Worm (Caenorhabditis elegans) whole organism, L4 larva: Measurements from ENCODE around the gene atgp-1.

Source experiments
- D1046.2 ChIP-seq: fragments of 200-800 bp; sonication (Bioruptor generic); IDR thresholded peaks from 2 replicates; pipeline ENCODE4 v1.3.6; 2022; ENCODE audit warnings: missing genetic modification characterization, missing compliant biosample characterization
- F37D6.2 ChIP-seq: sonication (generic microtip); optimal IDR thresholded peaks from 2 replicates; lab custom pipeline; 2016; ENCODE audit warnings: mild to moderate bottlenecking, missing genetic modification characterization, missing compliant biosample characterization
- F44E2.7 ChIP-seq: fragments of 200-800 bp; sonication (Bioruptor generic); IDR thresholded peaks from 2 replicates; pipeline ENCODE4 v2.1.2; 2022; ENCODE audit warnings: missing genetic modification characterization, missing compliant biosample characterization
- Y48G9A.11 ChIP-seq: fragments of 200-800 bp; sonication (Bioruptor generic); IDR thresholded peaks from 2 replicates; pipeline ENCODE4 v1.3.6; 2022; ENCODE audit warnings: missing genetic modification reagents, missing genetic modification characterization, missing compliant biosample characterization
- Y5F2A.4 ChIP-seq: fragments of 200-800 bp; sonication (Bioruptor generic); optimal IDR thresholded peaks from 2 replicates; lab custom pipeline; 2018; ENCODE audit warnings: mild to moderate bottlenecking, missing genetic modification characterization, missing compliant biosample characterization
- Y75B8A.6 ChIP-seq: fragments of 200-800 bp; sonication (Bioruptor generic); IDR thresholded peaks from 2 replicates; pipeline ENCODE4 v1.3.6; 2022; ENCODE audit warnings: missing genetic modification reagents, missing genetic modification characterization, missing compliant biosample characterization
- ZK546.5 ChIP-seq, 2 experiments: sonication (generic microtip); optimal IDR thresholded peaks; 2 replicates each; lab custom pipeline; 2017; ENCODE audit warnings: missing biosample characterization in 2 of 2, missing genetic modification characterization in 2 of 2
- aha-1 ChIP-seq: fragments of 150-350 bp; peaks from one replicate; lab custom pipeline; 2014; ENCODE audit warnings: missing biosample characterization, missing genetic modification characterization
- aly-2 ChIP-seq: sonication (generic microtip); optimal IDR thresholded peaks from 2 replicates; lab custom pipeline; 2018; ENCODE audit warnings: missing biosample characterization, missing genetic modification characterization
- ama-1 ChIP-seq: fragments of 150-350 bp; optimal IDR thresholded peaks from 2 replicates; lab custom pipeline; 2014; ENCODE audit warnings: inconsistent platforms, mixed read lengths
- attf-4 ChIP-seq: sonication (generic microtip); optimal IDR thresholded peaks from 3 replicates; lab custom pipeline; 2017; ENCODE audit warnings: missing biosample characterization, missing genetic modification characterization
- ceh-28 ChIP-seq: fragments of 150-350 bp; optimal IDR thresholded peaks from 2 replicates; lab custom pipeline; 2014; ENCODE audit warnings: missing biosample characterization, missing genetic modification reagents, missing genetic modification characterization
- ceh-32 ChIP-seq: sonication (generic microtip); optimal IDR thresholded peaks from 2 replicates; lab custom pipeline; 2016; ENCODE audit warnings: mild to moderate bottlenecking, missing genetic modification characterization, missing compliant biosample characterization; ENCODE audit not compliant: poor library complexity
- ceh-62 ChIP-seq: sonication (generic microtip); optimal IDR thresholded peaks from 2 replicates; lab custom pipeline; 2017; ENCODE audit warnings: missing biosample characterization, missing genetic modification characterization
- cey-2 ChIP-seq: sonication (generic microtip); optimal IDR thresholded peaks from 3 replicates; lab custom pipeline; 2017; ENCODE audit warnings: missing genetic modification characterization, mild to moderate bottlenecking, missing compliant biosample characterization, antibody characterized with exemption, borderline replicate concordance; ENCODE audit not compliant: insufficient read depth
- daf-12 ChIP-seq: fragments of 150-350 bp; optimal IDR thresholded peaks from 2 replicates; lab custom pipeline; 2014; ENCODE audit warnings: missing biosample characterization, missing genetic modification reagents, missing genetic modification characterization
- daf-19 ChIP-seq: fragments of 200-800 bp; sonication (Bioruptor generic); conservative IDR thresholded peaks from 2 replicates; pipeline ENCODE4 v1.3.6; 2022; ENCODE audit warnings: missing genetic modification characterization, missing compliant biosample characterization
- daf-8 ChIP-seq: fragments of 200-800 bp; sonication (Bioruptor generic); IDR thresholded peaks from 2 replicates; pipeline ENCODE4 v1.3.6; 2022; ENCODE audit warnings: missing genetic modification characterization, missing compliant biosample characterization
- dmd-8 ChIP-seq: fragments of 200-800 bp; sonication (Bioruptor generic); IDR thresholded peaks from 2 replicates; pipeline ENCODE4 v1.3.6; 2022; ENCODE audit warnings: missing genetic modification characterization, missing compliant biosample characterization
- dmd-9 ChIP-seq: fragments of 200-800 bp; sonication (Bioruptor generic); IDR thresholded peaks from 2 replicates; pipeline ENCODE4 v1.3.6; 2022; ENCODE audit warnings: missing genetic modification reagents, missing genetic modification characterization, missing compliant biosample characterization
- dve-1 ChIP-seq: sonication (generic microtip); optimal IDR thresholded peaks from 2 replicates; lab custom pipeline; 2017; ENCODE audit warnings: antibody characterized with exemption, mild to moderate bottlenecking, missing genetic modification characterization, missing compliant biosample characterization; ENCODE audit not compliant: insufficient read depth
- egl-43 ChIP-seq: fragments of 200-800 bp; sonication (Bioruptor generic); IDR thresholded peaks from 2 replicates; pipeline ENCODE4 v1.3.6; 2022; ENCODE audit warnings: missing genetic modification reagents, missing genetic modification characterization, missing compliant biosample characterization
- fkh-10 ChIP-seq: fragments of 150-350 bp; optimal IDR thresholded peaks from 2 replicates; lab custom pipeline; 2014; ENCODE audit warnings: missing biosample characterization, missing genetic modification reagents, missing genetic modification characterization
- hif-1 ChIP-seq, 2 experiments: sonication (generic microtip); optimal IDR thresholded peaks; 2 replicates each; lab custom pipeline; 2016 to 2017; ENCODE audit warnings: missing compliant biosample characterization in 2 of 2, missing genetic modification characterization in 2 of 2, missing genetic modification reagents in 2 of 2, missing genotype in 2 of 2, mild to moderate bottlenecking in 1 of 2
- hmg-1.1 ChIP-seq: fragments of 200-800 bp; sonication (Bioruptor generic); IDR thresholded peaks from 2 replicates; pipeline ENCODE4 v1.3.6; 2022; ENCODE audit warnings: missing genetic modification reagents, missing genetic modification characterization, missing compliant biosample characterization
- lin-38 ChIP-seq: fragments of 200-800 bp; sonication (Bioruptor generic); IDR thresholded peaks from 2 replicates; pipeline ENCODE4 v1.3.6; 2022; ENCODE audit warnings: missing genetic modification reagents, missing genetic modification characterization, missing compliant biosample characterization
- madf-9 ChIP-seq: fragments of 200-800 bp; sonication (Bioruptor generic); conservative IDR thresholded peaks from 2 replicates; pipeline ENCODE4 v1.3.6; 2022; ENCODE audit warnings: missing genetic modification reagents, missing genetic modification characterization, missing compliant biosample characterization
- mdl-1 ChIP-seq, 2 experiments: fragments of 150-350 bp in 1 of 2; sonication (generic microtip) in 1 of 2; optimal IDR thresholded peaks; 2 replicates each; lab custom pipeline; 2014 to 2017; ENCODE audit warnings: missing biosample characterization in 2 of 2, missing genetic modification characterization in 2 of 2
- mdt-29 ChIP-seq: fragments of 200-800 bp; sonication (Bioruptor generic); IDR thresholded peaks from 2 replicates; pipeline ENCODE4 v1.3.6; 2022; ENCODE audit warnings: missing genetic modification reagents, missing genetic modification characterization, missing compliant biosample characterization
- mxl-3 ChIP-seq: fragments of 200-800 bp; sonication (Bioruptor generic); optimal IDR thresholded peaks from 2 replicates; lab custom pipeline; 2018; ENCODE audit warnings: mild to moderate bottlenecking, missing genetic modification characterization, missing compliant biosample characterization
- nhr-10 ChIP-seq: fragments of 150-350 bp; optimal IDR thresholded peaks from 2 replicates; lab custom pipeline; 2014; ENCODE audit warnings: missing biosample characterization, missing genetic modification characterization
- nhr-102 ChIP-seq: sonication (generic microtip); optimal IDR thresholded peaks from 2 replicates; lab custom pipeline; 2016; ENCODE audit warnings: mild to moderate bottlenecking, missing genetic modification characterization, moderate library complexity, missing compliant biosample characterization
- nhr-11 ChIP-seq: fragments of 150-350 bp; optimal IDR thresholded peaks from 2 replicates; lab custom pipeline; 2014; ENCODE audit warnings: missing biosample characterization, missing genetic modification characterization
- nhr-111 ChIP-seq: fragments of 200-800 bp; sonication (Bioruptor generic); optimal IDR thresholded peaks from 2 replicates; lab custom pipeline; 2018; ENCODE audit warnings: mild to moderate bottlenecking, missing genetic modification characterization, missing compliant biosample characterization
- nhr-41 ChIP-seq: fragments of 200-800 bp; sonication (Bioruptor generic); IDR thresholded peaks from 2 replicates; pipeline ENCODE4 v1.3.6; 2022; ENCODE audit warnings: missing genetic modification reagents, missing genetic modification characterization, missing compliant biosample characterization
- nhr-6 ChIP-seq: fragments of 150-350 bp; optimal IDR thresholded peaks from 2 replicates; lab custom pipeline; 2014; ENCODE audit warnings: missing biosample characterization, missing genetic modification characterization
- nhr-77 ChIP-seq: fragments of 150-350 bp; optimal IDR thresholded peaks from 2 replicates; lab custom pipeline; 2014; ENCODE audit warnings: missing biosample characterization, missing genetic modification characterization
- sdz-12 ChIP-seq: fragments of 200-800 bp; sonication (Bioruptor generic); optimal IDR thresholded peaks from 2 replicates; lab custom pipeline; 2018; ENCODE audit warnings: mild to moderate bottlenecking, missing genetic modification characterization, missing compliant biosample characterization
- snpc-4 ChIP-seq: fragments of 150-350 bp; optimal IDR thresholded peaks from 2 replicates; lab custom pipeline; 2014; ENCODE audit warnings: missing biosample characterization, missing genetic modification characterization
- spr-3 ChIP-seq: fragments of 200-800 bp; sonication (Bioruptor generic); optimal IDR thresholded peaks from 2 replicates; lab custom pipeline; 2018; ENCODE audit warnings: mild to moderate bottlenecking, missing genetic modification characterization, missing compliant biosample characterization
- tag-97 ChIP-seq: fragments of 200-800 bp; sonication (Bioruptor generic); IDR thresholded peaks from 2 replicates; pipeline ENCODE4 v1.3.6; 2022; ENCODE audit warnings: missing genetic modification characterization, missing compliant biosample characterization
- unc-62 ChIP-seq, 3 experiments: fragments of 150-350 bp in 1 of 3; sonication (generic microtip); optimal IDR thresholded peaks in 2 of 3; peaks in 1 of 3; 1 replicate in 1 of 3; 2 replicates in 2 of 3; lab custom pipeline; 2014 to 2017; ENCODE audit warnings: missing biosample characterization in 3 of 3, missing genetic modification characterization in 3 of 3, missing genetic modification reagents in 3 of 3, missing genotype in 1 of 3
- vab-7 ChIP-seq: fragments of 200-800 bp; sonication (Bioruptor generic); IDR thresholded peaks from 2 replicates; pipeline ENCODE4 v1.3.6; 2022; ENCODE audit warnings: missing genetic modification reagents, missing genetic modification characterization, missing compliant biosample characterization
- zip-2 ChIP-seq: fragments of 150-350 bp; optimal IDR thresholded peaks from 2 replicates; lab custom pipeline; 2014; ENCODE audit warnings: missing biosample characterization, missing genetic modification characterization
- ztf-7 ChIP-seq: fragments of 150-350 bp; optimal IDR thresholded peaks from 2 replicates; lab custom pipeline; 2014; ENCODE audit warnings: missing biosample characterization, missing genetic modification characterization

The atgp-1 gene

ce11 chrIV:17265716-17266115 is 3.4 kb upstream of the atgp-1 start:
- TF ChIP-seq Y75B8A.6 (GFP tag; lab: Robert Waterston, UW) (no peak), daf-8 (no peak), ama-1 (lab: Kevin White, UChicago) (no peak), aha-1 (tag; lab: Kevin White, UChicago) (peak; percentile 96), vab-7 (GFP tag; lab: Robert Waterston, UW) (no peak)

- TF ChIP-seq hmg-1.1 (GFP tag; lab: Robert Waterston, UW), result no peak
- no peak for TF ChIP-seq nhr-11 (tag; lab: Kevin White, UChicago)
- TF ChIP-seq mdt-29 (GFP tag; lab: Robert Waterston, UW), result no peak
- no peak for TF ChIP-seq ceh-32
- TF ChIP-seq zip-2 (tag; lab: Kevin White, UChicago), result no peak
- TF ChIP-seq nhr-10 (tag; lab: Kevin White, UChicago), result no peak
- no peak for TF ChIP-seq dmd-9
- 0 out of 2 replicates have a peak, but pooled peaks have one; percentile 29 for TF ChIP-seq egl-43 (GFP tag; lab: Robert Waterston, UW)
- TF ChIP-seq tag-97, result no peak
- no peak for TF ChIP-seq Y75B8A.6 (GFP tag; lab: Robert Waterston, UW)
- peak in 1 of 2 experiments; percentile 96 for TF ChIP-seq unc-62 (GFP tag; optimal IDR thresholded peaks at IDR 0.05 in 1 of 2; lab: Kevin White, UChicago)
- no peak for TF ChIP-seq unc-62 (tag; optimal IDR thresholded peaks at IDR 0.05; lab: Kevin White, UChicago)
- TF ChIP-seq cey-2 (tag; lab: Kevin White, UChicago), result no peak
- TF ChIP-seq madf-9 (GFP tag; lab: Robert Waterston, UW), result no peak
These were observed 1.7 kb upstream of the atgp-1 start for ce11 chrIV:17267304-17267891.

ce11 chrIV:17268069-17268468 is 1.1 kb upstream of the atgp-1 start:
- no peak for TF ChIP-seq ceh-32
- no peak for TF ChIP-seq daf-19
- no peak for TF ChIP-seq attf-4
- TF ChIP-seq fkh-10 (GFP tag; lab: Kevin White, UChicago), result no peak
- no peak for TF ChIP-seq cey-2 (tag; lab: Kevin White, UChicago)
- TF ChIP-seq nhr-41 (GFP tag; lab: Robert Waterston, UW), result no peak
- no peak for TF ChIP-seq dmd-8 (GFP tag; lab: Robert Waterston, UW)
- TF ChIP-seq sdz-12 (GFP tag; lab: Kevin White, UChicago), result no peak
- no peak for TF ChIP-seq spr-3 (GFP tag; lab: Kevin White, UChicago)
- no peak for TF ChIP-seq dve-1 (tag; lab: Kevin White, UChicago)
- no peak for TF ChIP-seq F37D6.2 (tag; lab: Kevin White, UChicago)
- no peak for TF ChIP-seq Y48G9A.11
- no peak for TF ChIP-seq nhr-111 (GFP tag; lab: Kevin White, UChicago)
- TF ChIP-seq, all 104 proteins: peak for 0

ce11 chrIV:17268628-17269027 is 514 bp upstream of the atgp-1 start:
- TF ChIP-seq nhr-102 (tag; lab: Kevin White, UChicago) (no peak), mdl-1 (tag; optimal IDR thresholded peaks at IDR 0.05; lab: Kevin White, UChicago) (no peak), hmg-1.1 (GFP tag; lab: Robert Waterston, UW) (peak; percentile 72), Y5F2A.4 (no peak), mdt-29 (GFP tag; lab: Robert Waterston, UW) (no peak), ceh-28 (tag; lab: Kevin White, UChicago) (no peak), D1046.2 (GFP tag; lab: Robert Waterston, UW) (no peak), ceh-32 (no peak), ztf-7 (no peak), mxl-3 (GFP tag; lab: Kevin White, UChicago) (peak; percentile 35), nhr-11 (tag; lab: Kevin White, UChicago) (no peak), daf-12 (tag; lab: Kevin White, UChicago) (no peak), aly-2 (tag; lab: Kevin White, UChicago) (no peak), nhr-77 (no peak), dmd-9 (no peak), hif-1 (tag; optimal IDR thresholded peaks at IDR 0.05; lab: Kevin White, UChicago) (peak in 1 of 2 experiments; percentile 38), aha-1 (tag; lab: Kevin White, UChicago) (peak; percentile 97), nhr-6 (no peak), snpc-4 (tag; lab: Kevin White, UChicago) (no peak), ceh-62 (tag; lab: Kevin White, UChicago) (no peak), sdz-12 (GFP tag; lab: Kevin White, UChicago) (no peak), ZK546.5 (tag; optimal IDR thresholded peaks at IDR 0.05; lab: Kevin White, UChicago) (no peak), lin-38 (GFP tag; lab: Robert Waterston, UW) (no peak), F44E2.7 (GFP tag; lab: Robert Waterston, UW) (no peak)
